Worm (Caenorhabditis elegans): ENCODE results near the gene crn-2.

ce11 chrV:5630792-5631191 lies 36.4 kb downstream of the crn-2 start, which contains the start of gene acy-4:
- no peak for TF ChIP-seq unc-39 (tag; optimal IDR thresholded peaks at IDR 0.05)
- TF ChIP-seq sma-3 (GFP tag; optimal IDR thresholded peaks at IDR 0.05), result no peak
- TF ChIP-seq ZK546.5 (tag; optimal IDR thresholded peaks at IDR 0.05), result no peak
- no peak for TF ChIP-seq egl-27 (tag; optimal IDR thresholded peaks at IDR 0.05)
- TF ChIP-seq blmp-1 (tag; optimal IDR thresholded peaks at IDR 0.05; ENCODE audit: insufficient read depth), result no peak
- TF ChIP-seq mdl-1 (tag; optimal IDR thresholded peaks at IDR 0.05), result no peak
- no peak for TF ChIP-seq zag-1 (tag; optimal IDR thresholded peaks at IDR 0.05)
